Fruit fly (Drosophila melanogaster): ENCODE results near the gene CG17568.
A peak's percentile ranks its signal among the peaks of the same experiment; 100 is the strongest.

Gene CG17568

DNA sequence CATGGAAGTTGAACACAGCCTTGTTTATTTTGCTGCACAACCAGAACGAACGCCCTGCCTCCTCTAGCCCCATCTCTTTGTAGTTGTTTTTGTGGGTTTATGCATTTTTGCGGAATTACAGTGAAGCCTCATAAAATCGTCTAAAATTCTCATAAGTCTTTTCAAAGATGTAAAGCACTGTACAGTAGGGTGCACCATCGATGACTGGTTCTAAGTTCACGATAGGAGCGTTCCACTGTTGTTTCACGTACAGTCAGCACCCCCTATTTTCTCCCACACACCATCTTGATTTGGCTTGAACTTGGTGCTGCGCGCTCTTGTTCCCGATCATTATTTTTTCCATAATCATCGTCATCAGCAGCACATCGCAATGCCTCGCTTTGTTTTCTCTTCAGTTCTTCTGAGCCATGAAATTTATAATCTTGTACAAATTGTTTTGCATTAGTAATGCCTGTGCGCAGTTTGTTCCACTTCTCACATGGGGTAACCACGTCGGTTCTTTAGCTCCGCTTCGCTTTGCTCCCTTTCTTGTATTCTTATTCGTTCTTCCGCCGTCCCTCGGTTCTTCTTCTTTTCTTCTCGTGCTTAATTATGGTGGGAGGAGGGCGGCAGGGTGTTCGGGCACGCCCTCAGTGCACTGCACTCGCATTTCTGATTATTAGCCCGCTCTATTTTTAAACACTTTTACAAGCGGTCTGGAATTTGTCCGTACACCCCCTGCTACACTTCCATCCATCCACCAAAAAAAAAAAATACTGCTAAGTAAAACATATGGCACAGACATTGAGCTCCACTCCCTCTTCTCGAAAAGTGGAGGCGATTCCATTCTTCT lies 18.1 kb downstream of the CG17568 start (continued):
- TF ChIP-seq pfk (GFP tag; optimal IDR thresholded peaks at IDR 0.05): peak; percentile 90
- no peak for TF ChIP-seq CG13123 (GFP tag; optimal IDR thresholded peaks at IDR 0.05)
- TF ChIP-seq HLH54F (GFP tag; optimal IDR thresholded peaks at IDR 0.05): no peak
- no peak for TF ChIP-seq Ravus (GFP tag; IDR thresholded peaks at IDR 0.05)
- TF ChIP-seq CG15696 (tag; optimal IDR thresholded peaks at IDR 0.05): no peak
- no peak for TF ChIP-seq CHES-1-like (GFP tag; optimal IDR thresholded peaks at IDR 0.05)
- TF ChIP-seq CG30431 (GFP tag; optimal IDR thresholded peaks at IDR 0.05): no peak
- no peak for TF ChIP-seq Side (GFP tag; optimal IDR thresholded peaks at IDR 0.05)
- peak; percentile 1 for TF ChIP-seq nerfin-1 (tag; optimal IDR thresholded peaks at IDR 0.05)
- no peak for TF ChIP-seq CG42726 (GFP tag; IDR thresholded peaks at IDR 0.05; ENCODE audit: partially characterized antibody)
- no peak for TF ChIP-seq Eip74EF (GFP tag; optimal IDR thresholded peaks at IDR 0.05)
- TF ChIP-seq CG3065 (GFP tag; optimal IDR thresholded peaks at IDR 0.05): no peak
- 0 out of 4 replicates have a peak, but pooled peaks have one; percentile 16 for TF ChIP-seq chinmo (GFP tag; IDR thresholded peaks at IDR 0.05; ENCODE audit: partially characterized antibody)
- no peak for TF ChIP-seq Xbp1 (GFP tag; optimal IDR thresholded peaks at IDR 0.05)
- no peak for TF ChIP-seq CG18011 (GFP tag; optimal IDR thresholded peaks at IDR 0.05)
- TF ChIP-seq lilli (GFP tag; optimal IDR thresholded peaks at IDR 0.05): no peak
- no peak for TF ChIP-seq CG2712 (tag; optimal IDR thresholded peaks at IDR 0.05)
- no peak for TF ChIP-seq CG34376 (GFP tag; optimal IDR thresholded peaks at IDR 0.05)
- peak; percentile 27; the same call in 1 of the 2 replicates for TF ChIP-seq CG31441 (GFP tag; IDR thresholded peaks at IDR 0.05)
- TF ChIP-seq CG2129 (GFP tag; IDR thresholded peaks at IDR 0.05; ENCODE audit: partially characterized antibody): no peak
- no peak for TF ChIP-seq CG31224 (GFP tag; IDR thresholded peaks at IDR 0.05)
- TF ChIP-seq CG11696 (GFP tag; IDR thresholded peaks at IDR 0.05): no peak
- peak; percentile 18 for TF ChIP-seq Hmr (GFP tag; optimal IDR thresholded peaks at IDR 0.05)
- peak; percentile 17 for TF ChIP-seq twi (tag; optimal IDR thresholded peaks at IDR 0.05)
- no peak for TF ChIP-seq CG15269 (tag; optimal IDR thresholded peaks at IDR 0.05)
- peak; percentile 74 for TF ChIP-seq gsb-n (tag; optimal IDR thresholded peaks at IDR 0.05)
- TF ChIP-seq CG10274 (GFP tag; optimal IDR thresholded peaks at IDR 0.05): no peak
- TF ChIP-seq ATbp (GFP tag; optimal IDR thresholded peaks at IDR 0.05): no peak
- TF ChIP-seq CrebB (tag; optimal IDR thresholded peaks at IDR 0.05): no peak
- no peak for TF ChIP-seq Max (GFP tag; optimal IDR thresholded peaks at IDR 0.05)
- no peak for TF ChIP-seq H15 (GFP tag; IDR thresholded peaks at IDR 0.05)
- no peak for TF ChIP-seq CG2889 (GFP tag; IDR thresholded peaks at IDR 0.05)
- peak; percentile 16 for TF ChIP-seq CG7786 (GFP tag; optimal IDR thresholded peaks at IDR 0.05)

DNA sequence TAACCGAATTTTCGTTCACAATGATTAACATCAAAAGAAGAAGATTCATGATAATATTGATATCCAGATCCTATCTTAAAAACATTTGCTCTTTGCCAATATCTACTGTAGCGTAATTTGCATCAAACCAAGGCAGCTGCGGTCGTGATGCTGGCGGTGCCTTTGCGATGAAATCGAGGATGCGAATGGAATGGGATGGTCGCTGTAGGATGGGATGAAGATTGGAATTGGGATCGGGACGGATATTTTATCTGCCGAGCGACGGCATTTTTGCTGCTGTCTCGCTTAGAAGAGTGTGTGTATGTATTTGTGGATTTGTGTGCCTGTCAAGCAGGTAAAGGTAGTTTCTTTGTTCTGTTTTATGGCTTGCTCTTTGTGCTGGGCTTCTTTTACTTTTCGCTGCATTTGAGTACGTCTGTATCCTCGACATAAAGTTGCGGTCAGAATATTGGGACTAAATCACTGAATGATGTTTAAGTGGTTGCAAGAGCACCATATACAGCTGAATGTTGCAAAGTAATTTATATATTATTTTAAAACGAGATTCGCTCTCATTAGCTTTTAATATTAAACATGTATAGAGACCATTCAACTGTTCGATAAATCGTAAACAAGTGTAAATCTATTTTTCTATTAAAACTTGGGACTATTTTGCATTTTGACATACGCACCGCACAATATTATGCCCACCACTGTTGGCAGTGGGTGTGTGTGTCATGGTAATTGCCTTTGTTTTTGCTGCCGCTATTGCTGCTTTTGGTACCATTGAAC lies 19.0 kb downstream of the CG17568 start:
- TF ChIP-seq CG2199 (GFP tag; IDR thresholded peaks at IDR 0.05) (peak; percentile 55; the same call in 2 of the 3 replicates), lbe (GFP tag; optimal IDR thresholded peaks at IDR 0.05) (peak; percentile 46), CG15479 (GFP tag; optimal IDR thresholded peaks at IDR 0.05) (peak; percentile 96), sens (GFP tag) (peak; percentile 53), pan (optimal IDR thresholded peaks at IDR 0.05) (no peak), pan (GFP tag; optimal IDR thresholded peaks at IDR 0.05 in 1 of 2, IDR thresholded peaks at IDR 0.05 in 1 of 2) (peak in 1 of 2 experiments; percentile 12), CG4730 (GFP tag; IDR thresholded peaks at IDR 0.05) (no peak), D (optimal IDR thresholded peaks at IDR 0.05) (peak; percentile 27), D (GFP tag; optimal IDR thresholded peaks at IDR 0.05) (no peak), grau (tag; optimal IDR thresholded peaks at IDR 0.05) (peak; percentile 17), toy (GFP tag; IDR thresholded peaks at IDR 0.05) (no peak), CG15073 (GFP tag; optimal IDR thresholded peaks at IDR 0.05) (peak; percentile 94), pfk (GFP tag; optimal IDR thresholded peaks at IDR 0.05) (peak; percentile 69), CG6254 (GFP tag; optimal IDR thresholded peaks at IDR 0.05) (peak; percentile 7), dmrt11E (tag; optimal IDR thresholded peaks at IDR 0.05) (no peak), CG18262 (tag; optimal IDR thresholded peaks at IDR 0.05) (peak; percentile 16), Rfx (GFP tag; IDR thresholded peaks at IDR 0.05) (0 out of 2 replicates have a peak, but pooled peaks have one; percentile 4)
